Fruit fly (Drosophila melanogaster): ENCODE data around the gene Vps13B.
A peak's percentile ranks its signal among the peaks of the same experiment; 100 is the strongest.

Vps13B gene

dm6 chr3R:29894393-29894792 lies 41.4 kb upstream of the Vps13B start (continued):
- TF ChIP-seq CG7928 (GFP tag; optimal IDR thresholded peaks at IDR 0.05): no peak
- TF ChIP-seq vnd (GFP tag; IDR thresholded peaks at IDR 0.05; ENCODE audit: partially characterized antibody): no peak
- TF ChIP-seq Dip2 (GFP tag; IDR thresholded peaks at IDR 0.05): no peak
- TF ChIP-seq usp (GFP tag; optimal IDR thresholded peaks at IDR 0.05): no peak
- TF ChIP-seq C15 (GFP tag; IDR thresholded peaks at IDR 0.05): no peak
- TF ChIP-seq CG1832 (GFP tag; optimal IDR thresholded peaks at IDR 0.05): no peak
- TF ChIP-seq CG12219 (GFP tag; optimal IDR thresholded peaks at IDR 0.05): peak; percentile 35
- TF ChIP-seq zf30C (GFP tag; optimal IDR thresholded peaks at IDR 0.05): no peak
- TF ChIP-seq CG11247 (GFP tag; IDR thresholded peaks at IDR 0.05): peak; percentile 58
- TF ChIP-seq D (optimal IDR thresholded peaks at IDR 0.05): no peak
- TF ChIP-seq D (GFP tag; optimal IDR thresholded peaks at IDR 0.05): peak; percentile 11
- peak; percentile 53 for TF ChIP-seq lilli (GFP tag; optimal IDR thresholded peaks at IDR 0.05)
- TF ChIP-seq eyg (GFP tag; optimal IDR thresholded peaks at IDR 0.05): no peak
- peak; percentile 63 for TF ChIP-seq ind (GFP tag; optimal IDR thresholded peaks at IDR 0.05)
- peak; percentile 67 for TF ChIP-seq CG17361 (GFP tag; IDR thresholded peaks at IDR 0.05)
- peak; percentile 52 for TF ChIP-seq CG4424 (GFP tag; optimal IDR thresholded peaks at IDR 0.05)
- TF ChIP-seq yki (optimal IDR thresholded peaks at IDR 0.05): no peak
- peak; percentile 18 to 35 for TF ChIP-seq Pdp1 (GFP tag; optimal IDR thresholded peaks at IDR 0.05)
- no peak for TF ChIP-seq gt (GFP tag; IDR thresholded peaks at IDR 0.05)
- peak; percentile 64 for TF ChIP-seq CG9817 (tag; optimal IDR thresholded peaks at IDR 0.05)
- TF ChIP-seq CG4360 (GFP tag; IDR thresholded peaks at IDR 0.05): no peak
- peak; percentile 9 for TF ChIP-seq CG31365 (tag; optimal IDR thresholded peaks at IDR 0.05)
- TF ChIP-seq esg (GFP tag; conservative IDR thresholded peaks at IDR 0.05): peak; percentile 35; the same call in 1 of the 2 replicates
- TF ChIP-seq HHEX (GFP tag; optimal IDR thresholded peaks at IDR 0.05): peak; percentile 63
- TF ChIP-seq slp2 (GFP tag; optimal IDR thresholded peaks at IDR 0.05): no peak
- no peak for TF ChIP-seq hb (GFP tag; IDR thresholded peaks at IDR 0.05; ENCODE audit: partially characterized antibody)
- TF ChIP-seq CG10654 (GFP tag; optimal IDR thresholded peaks at IDR 0.05): peak; percentile 25
- peak; percentile 27 for TF ChIP-seq Camta (GFP tag; optimal IDR thresholded peaks at IDR 0.05)
- peak; percentile 11 for TF ChIP-seq CG6813 (GFP tag; optimal IDR thresholded peaks at IDR 0.05)
- no peak for TF ChIP-seq Jarid2 (GFP tag; optimal IDR thresholded peaks at IDR 0.05)
- TF ChIP-seq ERR (GFP tag; optimal IDR thresholded peaks at IDR 0.05): no peak
- no peak for TF ChIP-seq ara (GFP tag; IDR thresholded peaks at IDR 0.05)
- TF ChIP-seq CG4282 (GFP tag; optimal IDR thresholded peaks at IDR 0.05): no peak
- TF ChIP-seq Neu2 (GFP tag; optimal IDR thresholded peaks at IDR 0.05; ENCODE audit: borderline replicate concordance): no peak
- peak; percentile 27; the same call in 1 of the 2 replicates for TF ChIP-seq wdn (GFP tag; IDR thresholded peaks at IDR 0.05)
- no peak for TF ChIP-seq MESR4 (GFP tag; optimal IDR thresholded peaks at IDR 0.05)
- TF ChIP-seq tup (GFP tag; optimal IDR thresholded peaks at IDR 0.05): no peak
- TF ChIP-seq CG11093 (GFP tag; IDR thresholded peaks at IDR 0.05): peak; percentile 35; the same call in 1 of the 3 replicates
- TF ChIP-seq pfk (GFP tag; optimal IDR thresholded peaks at IDR 0.05): no peak
- TF ChIP-seq CG3281 (GFP tag; optimal IDR thresholded peaks at IDR 0.05): peak; percentile 77
- peak; percentile 35 for TF ChIP-seq CG8944 (GFP tag; optimal IDR thresholded peaks at IDR 0.05)
- peak; percentile 47 for TF ChIP-seq sisA (GFP tag; IDR thresholded peaks at IDR 0.05)
- no peak for TF ChIP-seq pros (GFP tag; optimal IDR thresholded peaks at IDR 0.05)
- TF ChIP-seq tll (GFP tag; optimal IDR thresholded peaks at IDR 0.05): no peak
- TF ChIP-seq nau (GFP tag; optimal IDR thresholded peaks at IDR 0.05): no peak
- TF ChIP-seq CG3163 (GFP tag; optimal IDR thresholded peaks at IDR 0.05): no peak
- TF ChIP-seq nom (GFP tag; optimal IDR thresholded peaks at IDR 0.05): no peak
- TF ChIP-seq CG30020 (tag; optimal IDR thresholded peaks at IDR 0.05): no peak
- peak; percentile 61 for TF ChIP-seq tap (tag; optimal IDR thresholded peaks at IDR 0.05)
- TF ChIP-seq CG14050 (GFP tag; IDR thresholded peaks at IDR 0.05): no peak; the same call in 2 of the 3 replicates
- no peak for TF ChIP-seq repo (GFP tag; optimal IDR thresholded peaks at IDR 0.05)
- no peak for TF ChIP-seq luna (GFP tag; optimal IDR thresholded peaks at IDR 0.05)

All from whole organism, embryonic.